Worm (Caenorhabditis elegans) whole organism, mixed stage, embryonic: ENCODE results near the gene ZK721.4.
A peak's percentile ranks its signal among the peaks of the same experiment; 100 is the strongest.

Experiments used
- M03D4.4 ChIP-seq: sonication (generic microtip); optimal IDR thresholded peaks from 2 replicates; lab custom pipeline; 2017; ENCODE audit warnings: mild to moderate bottlenecking, missing genetic modification characterization, missing compliant biosample characterization
- bed-3 ChIP-seq: fragments of 200-800 bp; sonication (Bioruptor generic); optimal IDR thresholded peaks from 3 replicates; lab custom pipeline; 2018; ENCODE audit warnings: mild to moderate bottlenecking, missing genetic modification characterization, moderate library complexity, missing compliant biosample characterization
- blmp-1 ChIP-seq: fragments of 150-350 bp; optimal IDR thresholded peaks from 2 replicates; lab custom pipeline; 2014; ENCODE audit warnings: missing biosample characterization, missing genetic modification characterization
- ceh-39 ChIP-seq: fragments of 150-350 bp; optimal IDR thresholded peaks from 2 replicates; lab custom pipeline; 2014; ENCODE audit warnings: missing biosample characterization, missing genetic modification characterization
- ceh-43 ChIP-seq: fragments of 200-800 bp; sonication (Bioruptor generic); optimal IDR thresholded peaks from 2 replicates; lab custom pipeline; 2018; ENCODE audit warnings: mild to moderate bottlenecking, missing genetic modification characterization, moderate library complexity, missing compliant biosample characterization
- ceh-83 ChIP-seq: fragments of 200-800 bp; sonication (Bioruptor generic); optimal IDR thresholded peaks from 2 replicates; lab custom pipeline; 2018; ENCODE audit warnings: mild to moderate bottlenecking, missing genetic modification characterization, missing compliant biosample characterization
- ces-1 ChIP-seq: fragments of 150-350 bp; optimal IDR thresholded peaks from 2 replicates; lab custom pipeline; 2014; ENCODE audit warnings: missing biosample characterization, missing genetic modification reagents, missing genetic modification characterization
- cnd-1 ChIP-seq: fragments of 200-800 bp; sonication (Bioruptor generic); optimal IDR thresholded peaks from 2 replicates; lab custom pipeline; 2018; ENCODE audit warnings: mild to moderate bottlenecking, missing genetic modification characterization, missing compliant biosample characterization
- drap-1 ChIP-seq: fragments of 200-800 bp; sonication (Bioruptor generic); optimal IDR thresholded peaks from 3 replicates; lab custom pipeline; 2018; ENCODE audit warnings: mild to moderate bottlenecking, missing genetic modification characterization, missing compliant biosample characterization
- elt-1 ChIP-seq: sonication (generic microtip); optimal IDR thresholded peaks from 2 replicates; lab custom pipeline; 2017; ENCODE audit warnings: missing genetic modification characterization, mild to moderate bottlenecking, missing compliant biosample characterization, antibody characterized with exemption, moderate library complexity, borderline replicate concordance; ENCODE audit not compliant: insufficient read depth
- elt-3 ChIP-seq: fragments of 150-350 bp; optimal IDR thresholded peaks from 2 replicates; lab custom pipeline; 2014; ENCODE audit warnings: missing biosample characterization, missing genetic modification characterization
- flh-1 ChIP-seq: fragments of 200-800 bp; sonication (Bioruptor generic); optimal IDR thresholded peaks from 2 replicates; lab custom pipeline; 2018; ENCODE audit warnings: mild to moderate bottlenecking, missing genetic modification characterization, moderate library complexity, missing compliant biosample characterization
- hlh-1 ChIP-seq: fragments of 150-350 bp; optimal IDR thresholded peaks from 2 replicates; lab custom pipeline; 2014; ENCODE audit warnings: missing biosample characterization, missing genetic modification reagents, missing genetic modification characterization
- lin-13 ChIP-seq: fragments of 150-350 bp; optimal IDR thresholded peaks from 2 replicates; lab custom pipeline; 2014; ENCODE audit warnings: missing biosample characterization, missing genetic modification characterization
- lin-32 ChIP-seq: fragments of 200-800 bp; sonication (Bioruptor generic); optimal IDR thresholded peaks from 2 replicates; lab custom pipeline; 2018; ENCODE audit warnings: mild to moderate bottlenecking, missing genetic modification characterization, missing compliant biosample characterization
- mab-5 ChIP-seq: fragments of 150-350 bp; optimal IDR thresholded peaks from 2 replicates; lab custom pipeline; 2014; ENCODE audit warnings: missing biosample characterization, missing genetic modification characterization
- mep-1 ChIP-seq: fragments of 150-350 bp; optimal IDR thresholded peaks from 2 replicates; lab custom pipeline; 2017; ENCODE audit warnings: missing biosample characterization, missing genetic modification reagents, missing genetic modification characterization, inconsistent platforms
- mls-2 ChIP-seq: sonication (generic microtip); optimal IDR thresholded peaks from 2 replicates; lab custom pipeline; 2016; ENCODE audit warnings: mild to moderate bottlenecking, missing genetic modification characterization, moderate library complexity, missing compliant biosample characterization
- nhr-12 ChIP-seq: fragments of 150-350 bp; optimal IDR thresholded peaks from 2 replicates; lab custom pipeline; 2014; ENCODE audit warnings: missing biosample characterization, missing genetic modification characterization
- nhr-2 ChIP-seq: fragments of 150-350 bp; optimal IDR thresholded peaks from 2 replicates; lab custom pipeline; 2014; ENCODE audit warnings: missing biosample characterization, missing genetic modification characterization
- nhr-237 ChIP-seq: fragments of 150-350 bp; optimal IDR thresholded peaks from 2 replicates; lab custom pipeline; 2014; ENCODE audit warnings: missing biosample characterization, missing genetic modification characterization
- nhr-28 ChIP-seq: fragments of 150-350 bp; optimal IDR thresholded peaks from 2 replicates; lab custom pipeline; 2014; ENCODE audit warnings: missing biosample characterization, missing genetic modification characterization
- nhr-76 ChIP-seq: sonication (generic microtip); optimal IDR thresholded peaks from 2 replicates; lab custom pipeline; 2017; ENCODE audit warnings: missing biosample characterization, missing genetic modification characterization
- pha-4 ChIP-seq: fragments of 150-350 bp; optimal IDR thresholded peaks from 2 replicates; lab custom pipeline; 2018; ENCODE audit warnings: missing biosample characterization, missing genetic modification reagents, missing genetic modification characterization
- sem-2 ChIP-seq: fragments of 200-800 bp; sonication (Bioruptor generic); optimal IDR thresholded peaks from 2 replicates; lab custom pipeline; 2018; ENCODE audit warnings: mild to moderate bottlenecking, missing genetic modification characterization, missing compliant biosample characterization
- sptf-1 ChIP-seq: sonication (generic microtip); optimal IDR thresholded peaks from 2 replicates; lab custom pipeline; 2017; ENCODE audit warnings: mild to moderate bottlenecking, missing genetic modification characterization, moderate library complexity, missing compliant biosample characterization
- tbx-8 ChIP-seq: fragments of 200-800 bp; sonication (Bioruptor generic); optimal IDR thresholded peaks from 2 replicates; lab custom pipeline; 2018; ENCODE audit warnings: mild to moderate bottlenecking, missing genetic modification characterization, moderate library complexity, missing compliant biosample characterization
- unc-120 ChIP-seq: sonication (generic microtip); optimal IDR thresholded peaks from 2 replicates; lab custom pipeline; 2017; ENCODE audit warnings: missing genetic modification characterization, missing compliant biosample characterization; ENCODE audit not compliant: poor library complexity, severe bottlenecking
- unc-39 ChIP-seq: fragments of 150-350 bp; optimal IDR thresholded peaks from 2 replicates; lab custom pipeline; 2014; ENCODE audit warnings: missing biosample characterization, missing genetic modification characterization
- unc-62 ChIP-seq: fragments of 150-350 bp; optimal IDR thresholded peaks from 2 replicates; lab custom pipeline; 2014; ENCODE audit warnings: missing biosample characterization, missing genetic modification reagents, missing genetic modification characterization
- zip-8 ChIP-seq: fragments of 150-350 bp; optimal IDR thresholded peaks from 2 replicates; lab custom pipeline; 2014; ENCODE audit warnings: missing biosample characterization, missing genetic modification characterization

The ZK721.4 gene

DNA sequence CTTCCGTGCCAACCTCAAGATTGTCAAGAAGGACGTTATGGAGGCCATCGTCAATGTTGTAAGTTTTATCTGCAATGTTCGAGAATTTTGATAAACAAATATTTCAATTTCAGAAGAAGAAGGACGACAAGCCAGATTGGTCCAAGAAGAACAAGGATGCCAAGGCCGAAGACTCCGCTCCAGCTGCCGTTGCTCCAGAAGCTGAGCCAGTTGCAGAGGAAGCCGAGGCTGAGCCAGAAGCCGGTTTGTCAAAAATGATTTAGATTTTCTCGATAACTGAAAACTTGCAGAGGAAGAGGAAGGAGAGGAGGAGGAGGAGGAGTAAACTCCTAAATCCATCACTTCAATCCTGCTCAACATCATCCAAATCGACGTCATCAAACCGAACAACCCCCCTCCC, 11.4 kb downstream of the ZK721.4 start:
- TF ChIP-seq elt-1 (tag; lab: Kevin White, UChicago), result no peak

DNA sequence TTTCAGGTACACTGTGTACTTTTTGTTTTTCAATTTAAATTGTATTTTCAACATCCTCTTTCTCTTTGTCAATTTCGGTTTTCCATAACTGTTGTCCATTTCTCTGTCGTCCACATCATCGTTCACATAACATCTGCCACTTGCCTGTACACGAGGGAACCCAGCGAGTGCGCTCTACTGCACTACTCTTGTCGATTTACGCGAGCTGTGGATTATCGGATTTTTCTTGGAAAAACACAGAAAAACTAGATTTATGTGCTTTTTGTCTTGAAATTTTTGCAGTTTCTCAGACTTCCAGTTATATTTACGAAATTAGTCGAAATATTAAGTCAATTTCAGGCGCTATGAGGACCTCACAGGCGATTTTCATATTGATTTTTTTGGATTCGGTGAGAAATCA, 13.2 kb downstream of the ZK721.4 start, which contains the start of gene chup-1:
TSS of gene chup-1 (plus strand) at position 340 of the 400 bp plus-strand sequence.
- no peak for TF ChIP-seq zip-8 (tag; lab: Kevin White, UChicago)
- TF ChIP-seq bed-3, result no peak
- TF ChIP-seq hlh-1 (tag; lab: Kevin White, UChicago), result peak; percentile 38
- peak; percentile 58 for TF ChIP-seq ceh-39 (tag; lab: Kevin White, UChicago)
- no peak for TF ChIP-seq sem-2 (GFP tag; lab: Kevin White, UChicago)
- TF ChIP-seq nhr-237 (tag; lab: Kevin White, UChicago), result no peak
- TF ChIP-seq nhr-76 (tag; lab: Kevin White, UChicago), result no peak
- TF ChIP-seq lin-32 (GFP tag; lab: Kevin White, UChicago), result peak; percentile 56
- no peak for TF ChIP-seq ceh-43 (GFP tag; lab: Kevin White, UChicago)
- TF ChIP-seq M03D4.4 (tag; lab: Kevin White, UChicago), result no peak
- TF ChIP-seq mep-1 (tag; lab: Kevin White, UChicago), result peak; percentile 68
- peak; percentile 20 for TF ChIP-seq lin-13 (tag; lab: Kevin White, UChicago)

DNA sequence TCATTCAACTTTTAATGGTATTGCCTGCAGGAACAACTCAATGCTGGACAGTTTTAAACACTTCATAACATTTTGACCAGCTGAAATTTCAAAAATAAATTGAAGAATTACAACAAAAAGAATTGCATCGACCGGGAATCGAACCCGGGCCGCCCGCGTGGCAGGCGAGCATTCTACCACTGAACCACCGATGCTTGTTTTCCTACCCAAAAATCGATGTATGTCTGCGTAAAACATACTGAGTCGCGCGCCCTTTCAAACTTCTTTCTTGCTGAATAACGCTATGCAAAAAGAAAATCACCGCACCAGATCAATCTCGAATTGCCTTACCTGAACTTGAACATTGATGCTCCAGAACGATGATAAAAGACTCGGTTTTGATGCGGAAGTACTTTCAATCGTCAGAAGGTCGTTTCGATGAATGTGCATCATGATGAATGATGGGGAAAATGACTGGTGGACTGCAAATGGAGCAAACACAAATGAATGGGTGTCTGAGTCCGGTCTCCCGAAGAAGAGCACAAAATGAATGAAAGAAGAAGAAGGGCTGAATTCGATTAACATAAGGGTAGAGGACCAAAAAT, 18.1 kb downstream of the ZK721.4 start, which contains the start of gene R04E5.7:
TSS of gene R04E5.7 (minus strand) at position 564 of the 584 bp plus-strand sequence.
- no peak for TF ChIP-seq tbx-8 (GFP tag; lab: Kevin White, UChicago)
- TF ChIP-seq pha-4 (tag; lab: Kevin White, UChicago), result no peak
- no peak for TF ChIP-seq blmp-1
- TF ChIP-seq nhr-2 (tag; lab: Kevin White, UChicago), result no peak
- TF ChIP-seq lin-32 (GFP tag; lab: Kevin White, UChicago), result no peak
- TF ChIP-seq unc-120 (tag; lab: Kevin White, UChicago), result no peak
- no peak for TF ChIP-seq mls-2 (tag; lab: Kevin White, UChicago)
- TF ChIP-seq hlh-1 (tag; lab: Kevin White, UChicago), result no peak
- no peak for TF ChIP-seq elt-1 (tag; lab: Kevin White, UChicago)
- no peak for TF ChIP-seq nhr-76 (tag; lab: Kevin White, UChicago)
- TF ChIP-seq unc-39, result no peak
- TF ChIP-seq ces-1 (GFP tag; lab: Kevin White, UChicago), result peak; percentile 32
- no peak for TF ChIP-seq unc-62 (GFP tag; lab: Kevin White, UChicago)
- TF ChIP-seq mab-5 (tag; lab: Kevin White, UChicago), result no peak
- TF ChIP-seq flh-1 (GFP tag; lab: Kevin White, UChicago), result no peak
- TF ChIP-seq M03D4.4 (tag; lab: Kevin White, UChicago), result no peak
- no peak for TF ChIP-seq nhr-28 (tag; lab: Kevin White, UChicago)
- TF ChIP-seq cnd-1, result peak; percentile 17
- TF ChIP-seq elt-3 (tag; lab: Kevin White, UChicago), result no peak
- peak; percentile 19 for TF ChIP-seq sem-2 (GFP tag; lab: Kevin White, UChicago)
- no peak for TF ChIP-seq nhr-237 (tag; lab: Kevin White, UChicago)
- TF ChIP-seq ceh-83, result peak; percentile 50
- TF ChIP-seq bed-3, result no peak
- no peak for TF ChIP-seq ceh-43 (GFP tag; lab: Kevin White, UChicago)
- no peak for TF ChIP-seq sptf-1 (tag; lab: Kevin White, UChicago)
- TF ChIP-seq nhr-12 (tag; lab: Kevin White, UChicago), result no peak

DNA sequence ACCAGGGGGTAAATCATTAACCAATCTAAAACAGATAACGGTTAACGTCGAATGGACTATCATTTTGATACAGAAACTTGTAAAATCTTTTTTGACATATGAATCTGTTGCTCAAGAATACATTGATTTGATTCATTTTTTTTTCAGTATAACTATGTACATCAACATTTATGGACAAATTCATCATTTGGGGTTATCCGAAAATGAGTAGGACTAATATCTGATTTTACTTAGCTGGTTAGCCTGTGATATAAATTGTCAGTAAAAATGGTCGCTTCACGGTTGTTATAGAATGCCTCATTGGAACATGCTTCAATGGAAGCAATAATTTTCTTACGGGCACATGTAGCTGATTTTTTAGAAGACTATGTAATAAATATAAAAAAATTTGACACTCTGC, 19.0 kb downstream of the ZK721.4 start:
- TF ChIP-seq hlh-1 (tag; lab: Kevin White, UChicago), result no peak
- TF ChIP-seq drap-1 (GFP tag; lab: Kevin White, UChicago), result no peak
- no peak for TF ChIP-seq pha-4 (tag; lab: Kevin White, UChicago)
- TF ChIP-seq nhr-12 (tag; lab: Kevin White, UChicago), result no peak
- no peak for TF ChIP-seq M03D4.4 (tag; lab: Kevin White, UChicago)
- no peak for TF ChIP-seq unc-120 (tag; lab: Kevin White, UChicago)
